Fruit fly (Drosophila melanogaster): ENCODE results near the gene Cpr67B.

Cpr67B gene

dm6 chr3L:9361894-9362293, 42.7 kb upstream of the Cpr67B start, which contains the start of gene CG34456:
Gene CG34456 (plus strand): TSS chr3L:9362108.
- TF ChIP-seq kay (GFP tag; ENCODE audit: borderline replicate concordance) (peak; percentile 94), CG11617 (GFP tag; optimal IDR thresholded peaks at IDR 0.05) (peak; percentile 30), CG14711 (tag; optimal IDR thresholded peaks at IDR 0.05) (no peak), CG7045 (GFP tag; optimal IDR thresholded peaks at IDR 0.05) (peak; percentile 55), cic (GFP tag; optimal IDR thresholded peaks at IDR 0.05) (peak; percentile 88), CG12768 (GFP tag; optimal IDR thresholded peaks at IDR 0.05) (peak; percentile 60), CG33017 (tag; optimal IDR thresholded peaks at IDR 0.05) (peak; percentile 79), toe (GFP tag; optimal IDR thresholded peaks at IDR 0.05) (no peak), CG7101 (tag; optimal IDR thresholded peaks at IDR 0.05) (peak; percentile 42)

- TF ChIP-seq CG14711 (tag; optimal IDR thresholded peaks at IDR 0.05) (no peak), CG12768 (GFP tag; optimal IDR thresholded peaks at IDR 0.05) (no peak), tj (GFP tag; optimal IDR thresholded peaks at IDR 0.05) (peak; percentile 38), Crg-1 (GFP tag; optimal IDR thresholded peaks at IDR 0.05) (no peak), CG1620 (GFP tag; optimal IDR thresholded peaks at IDR 0.05) (no peak), bab1 (GFP tag; optimal IDR thresholded peaks at IDR 0.05) (peak; percentile 7), Mnt (GFP tag; optimal IDR thresholded peaks at IDR 0.05) (no peak), CG7045 (GFP tag; optimal IDR thresholded peaks at IDR 0.05) (no peak), kay (GFP tag; ENCODE audit: borderline replicate concordance) (peak; percentile 27), pad (GFP tag; optimal IDR thresholded peaks at IDR 0.05) (no peak), toe (GFP tag; optimal IDR thresholded peaks at IDR 0.05) (no peak), CG5204 (GFP tag; optimal IDR thresholded peaks at IDR 0.05) (no peak)
These were observed 40.5 kb upstream of the Cpr67B start, which contains the start of gene mRRF1 for dm6 chr3L:9364131-9364530. Gene mRRF1 (plus strand): TSS chr3L:9364350.

- TF ChIP-seq pad (GFP tag; optimal IDR thresholded peaks at IDR 0.05) = peak; percentile 30
- TF ChIP-seq CG7101 (tag; optimal IDR thresholded peaks at IDR 0.05) = peak; percentile 13
- no peak for TF ChIP-seq Crg-1 (GFP tag; optimal IDR thresholded peaks at IDR 0.05)
- peak; percentile 36 for TF ChIP-seq Mnt (GFP tag; optimal IDR thresholded peaks at IDR 0.05)
- TF ChIP-seq CG11617 (GFP tag; optimal IDR thresholded peaks at IDR 0.05) = peak; percentile 64
- TF ChIP-seq CG14711 (tag; optimal IDR thresholded peaks at IDR 0.05) = peak; percentile 76
- TF ChIP-seq CG33017 (tag; optimal IDR thresholded peaks at IDR 0.05) = peak; percentile 13
- peak; percentile 39 for TF ChIP-seq ovo (GFP tag; optimal IDR thresholded peaks at IDR 0.05)
- no peak for TF ChIP-seq Clk (GFP tag; optimal IDR thresholded peaks at IDR 0.05)
- TF ChIP-seq kay (GFP tag; ENCODE audit: borderline replicate concordance) = peak; percentile 17
- TF ChIP-seq toe (GFP tag; optimal IDR thresholded peaks at IDR 0.05) = no peak
- TF ChIP-seq CG12768 (GFP tag; optimal IDR thresholded peaks at IDR 0.05) = peak; percentile 27
- TF ChIP-seq Hr96 (GFP tag; optimal IDR thresholded peaks at IDR 0.05) = no peak
- TF ChIP-seq CG1620 (GFP tag; optimal IDR thresholded peaks at IDR 0.05) = peak; percentile 56
These were observed 37.7 kb upstream of the Cpr67B start, which contains the start of the genes Klp67A and CG4452 for dm6 chr3L:9366850-9367430. Gene Klp67A (minus strand): TSS chr3L:9367046. Gene CG4452 (plus strand): TSS chr3L:9367377.

dm6 chr3L:9367431-9367867, 37.1 kb upstream of the Cpr67B start:
- TF ChIP-seq CG11617 (GFP tag; optimal IDR thresholded peaks at IDR 0.05) = peak; percentile 60
- peak; percentile 100 for TF ChIP-seq tj (GFP tag; optimal IDR thresholded peaks at IDR 0.05)
- TF ChIP-seq kay (GFP tag; ENCODE audit: borderline replicate concordance) = peak; percentile 85
- TF ChIP-seq bab1 (GFP tag; optimal IDR thresholded peaks at IDR 0.05) = peak; percentile 13
- TF ChIP-seq CG12768 (GFP tag; optimal IDR thresholded peaks at IDR 0.05) = peak; percentile 16
- peak; percentile 67 for TF ChIP-seq cic (GFP tag; optimal IDR thresholded peaks at IDR 0.05)
- TF ChIP-seq CG33017 (tag; optimal IDR thresholded peaks at IDR 0.05) = no peak
- TF ChIP-seq CG14711 (tag; optimal IDR thresholded peaks at IDR 0.05) = no peak
- TF ChIP-seq CG7045 (GFP tag; optimal IDR thresholded peaks at IDR 0.05) = no peak
- no peak for TF ChIP-seq cnc (optimal IDR thresholded peaks at IDR 0.05)
- no peak for TF ChIP-seq pad (GFP tag; optimal IDR thresholded peaks at IDR 0.05)

dm6 chr3L:9368665-9369064, 35.9 kb upstream of the Cpr67B start:
- TF ChIP-seq cnc (optimal IDR thresholded peaks at IDR 0.05) = no peak
- TF ChIP-seq cic (GFP tag; optimal IDR thresholded peaks at IDR 0.05) = no peak
- TF ChIP-seq CG1620 (GFP tag; optimal IDR thresholded peaks at IDR 0.05) = no peak
- no peak for TF ChIP-seq Mnt (GFP tag; optimal IDR thresholded peaks at IDR 0.05)
- no peak for TF ChIP-seq ovo (GFP tag; optimal IDR thresholded peaks at IDR 0.05)
- no peak for TF ChIP-seq kay (GFP tag; ENCODE audit: borderline replicate concordance)
- TF ChIP-seq CG11617 (GFP tag; optimal IDR thresholded peaks at IDR 0.05) = no peak
- no peak for TF ChIP-seq bab1 (GFP tag; optimal IDR thresholded peaks at IDR 0.05)
- no peak for TF ChIP-seq CG14711 (tag; optimal IDR thresholded peaks at IDR 0.05)
- TF ChIP-seq CG33017 (tag; optimal IDR thresholded peaks at IDR 0.05) = no peak
- TF ChIP-seq CG12768 (GFP tag; optimal IDR thresholded peaks at IDR 0.05) = no peak
- TF ChIP-seq Clk (GFP tag; optimal IDR thresholded peaks at IDR 0.05) = no peak
- no peak for TF ChIP-seq CG7101 (tag; optimal IDR thresholded peaks at IDR 0.05)
- TF ChIP-seq toe (GFP tag; optimal IDR thresholded peaks at IDR 0.05) = no peak
- no peak for TF ChIP-seq tj (GFP tag; optimal IDR thresholded peaks at IDR 0.05)
- TF ChIP-seq pad (GFP tag; optimal IDR thresholded peaks at IDR 0.05) = no peak
- TF ChIP-seq Hr96 (GFP tag; optimal IDR thresholded peaks at IDR 0.05) = no peak
- TF ChIP-seq Crg-1 (GFP tag; optimal IDR thresholded peaks at IDR 0.05) = no peak
- TF ChIP-seq CG5204 (GFP tag; optimal IDR thresholded peaks at IDR 0.05) = no peak
- TF ChIP-seq CG7045 (GFP tag; optimal IDR thresholded peaks at IDR 0.05) = no peak

dm6 chr3L:9370907-9371365, 33.7 kb upstream of the Cpr67B start, which contains the start of gene Fdx1:
Gene Fdx1 (minus strand): TSS chr3L:9371238.
- TF ChIP-seq CG33017 (tag; optimal IDR thresholded peaks at IDR 0.05) (no peak), kay (GFP tag; ENCODE audit: borderline replicate concordance) (peak; percentile 88), bab1 (GFP tag; optimal IDR thresholded peaks at IDR 0.05) (peak; percentile 56), CG12768 (GFP tag; optimal IDR thresholded peaks at IDR 0.05) (no peak), CG7045 (GFP tag; optimal IDR thresholded peaks at IDR 0.05) (no peak), Clk (GFP tag; optimal IDR thresholded peaks at IDR 0.05) (peak; percentile 22), CG7101 (tag; optimal IDR thresholded peaks at IDR 0.05) (peak; percentile 61), Mnt (GFP tag; optimal IDR thresholded peaks at IDR 0.05) (peak; percentile 40), pad (GFP tag; optimal IDR thresholded peaks at IDR 0.05) (peak; percentile 18), tj (GFP tag; optimal IDR thresholded peaks at IDR 0.05) (peak; percentile 88), Hr96 (GFP tag; optimal IDR thresholded peaks at IDR 0.05) (no peak), CG14711 (tag; optimal IDR thresholded peaks at IDR 0.05) (peak; percentile 49), Crg-1 (GFP tag; optimal IDR thresholded peaks at IDR 0.05) (peak; percentile 12), CG1620 (GFP tag; optimal IDR thresholded peaks at IDR 0.05) (no peak), CG11617 (GFP tag; optimal IDR thresholded peaks at IDR 0.05) (peak; percentile 48)

All from whole organism, adult.